Fruit fly (Drosophila melanogaster) whole organism, larva: ENCODE results near the gene CG8915.
A peak's percentile ranks its signal among the peaks of the same experiment; 100 is the strongest.

Experiments
- noc ChIP-seq: fragments of 200-800 bp; sonication (Bioruptor generic); optimal IDR thresholded peaks from 3 replicates; lab custom pipeline; 2019; ENCODE audit warnings: missing biosample characterization, mild to moderate bottlenecking, missing genetic modification characterization, moderate library complexity

CG8915 gene

dm6 chrX:17254094-17254493, 9.3 kb upstream of the CG8915 start:
- TF ChIP-seq noc (tag; lab: Kevin White, UChicago): no peak

dm6 chrX:17249326-17249725, 4.5 kb upstream of the CG8915 start, which contains the start of gene CG8675:
Gene CG8675, minus strand, starts transcription at chrX:17249502.
- TF ChIP-seq noc (tag; lab: Kevin White, UChicago): no peak

- TF ChIP-seq noc (tag; lab: Kevin White, UChicago): no peak
Observed at dm6 chrX:17246916-17247315, 2.1 kb upstream of the CG8915 start, which contains the start of gene CG42854. Gene CG42854, minus strand, starts transcription at chrX:17247016.

dm6 chrX:17237421-17237820, 7.4 kb downstream of the CG8915 start:
- TF ChIP-seq noc (tag; lab: Kevin White, UChicago): no peak

dm6 chrX:17236468-17236867, 8.3 kb downstream of the CG8915 start:
- TF ChIP-seq noc (tag; lab: Kevin White, UChicago): no peak

dm6 chrX:17232642-17233041, 12.2 kb downstream of the CG8915 start, which contains the start of gene f:
Gene f, plus strand, starts transcription at chrX:17232942.
- TF ChIP-seq noc (tag; lab: Kevin White, UChicago): no peak

dm6 chrX:17230944-17231343, 13.9 kb downstream of the CG8915 start, which contains the start of gene CG10597:
Gene CG10597, minus strand, starts transcription at chrX:17231044.
- no peak for TF ChIP-seq noc (tag; lab: Kevin White, UChicago)

- no peak for TF ChIP-seq noc (tag; lab: Kevin White, UChicago)
Observed at dm6 chrX:17229475-17230169, 15.2 kb downstream of the CG8915 start.

- no peak for TF ChIP-seq noc (tag; lab: Kevin White, UChicago)
Observed at dm6 chrX:17227462-17227861, 17.3 kb downstream of the CG8915 start.

dm6 chrX:17226681-17227019, 18.2 kb downstream of the CG8915 start, which contains the start of gene CG10598:
Gene CG10598, minus strand, starts transcription at chrX:17226867.
- peak; percentile 9 for TF ChIP-seq noc (tag; lab: Kevin White, UChicago)

dm6 chrX:17225972-17226680, 18.7 kb downstream of the CG8915 start:
- TF ChIP-seq noc (tag; lab: Kevin White, UChicago): no peak

- TF ChIP-seq noc (tag; lab: Kevin White, UChicago): no peak
Observed at dm6 chrX:17223715-17224114, 21.1 kb downstream of the CG8915 start, which contains the start of gene CG34327. Gene CG34327, minus strand, starts transcription at chrX:17223815.

dm6 chrX:17221142-17221541, 23.7 kb downstream of the CG8915 start, which contains the start of gene CG5172:
Gene CG5172, plus strand, starts transcription at chrX:17221442.
- TF ChIP-seq noc (tag; lab: Kevin White, UChicago): no peak

- TF ChIP-seq noc (tag; lab: Kevin White, UChicago): no peak
Observed at dm6 chrX:17218232-17218951, 26.4 kb downstream of the CG8915 start, which contains the start of gene CG12998. Gene CG12998, plus strand, starts transcription at chrX:17218667.

- no peak for TF ChIP-seq noc (tag; lab: Kevin White, UChicago)
Observed at dm6 chrX:17215004-17215403, 29.8 kb downstream of the CG8915 start, which contains the start of gene CG5162. Gene CG5162, plus strand, starts transcription at chrX:17215304.

- no peak for TF ChIP-seq noc (tag; lab: Kevin White, UChicago)
Observed at dm6 chrX:17212007-17212406, 32.8 kb downstream of the CG8915 start, which contains the start of gene CG18258. Gene CG18258, plus strand, starts transcription at chrX:17212307.
